Worm (Caenorhabditis elegans) whole organism, L4 larva: ENCODE measurements around the gene soc-1.
A peak's percentile ranks its signal among the peaks of the same experiment; 100 is the strongest.

ENCODE experiments used
- F26F4.8 ChIP-seq: fragments of 200-800 bp; sonication (Bioruptor generic); conservative IDR thresholded peaks from 2 replicates; pipeline ENCODE4 v1.3.6; 2022; ENCODE audit warnings: missing genetic modification characterization, missing compliant biosample characterization
- F44E2.7 ChIP-seq: fragments of 200-800 bp; sonication (Bioruptor generic); IDR thresholded peaks from 2 replicates; pipeline ENCODE4 v2.1.2; 2022; ENCODE audit warnings: missing genetic modification characterization, missing compliant biosample characterization
- F49E8.2 ChIP-seq: sonication (generic microtip); optimal IDR thresholded peaks from 2 replicates; lab custom pipeline; 2016; ENCODE audit warnings: missing compliant biosample characterization, mild to moderate bottlenecking, missing genetic modification characterization, borderline replicate concordance
- Y75B8A.6 ChIP-seq: fragments of 200-800 bp; sonication (Bioruptor generic); IDR thresholded peaks from 2 replicates; pipeline ENCODE4 v1.3.6; 2022; ENCODE audit warnings: missing genetic modification reagents, missing genetic modification characterization, missing compliant biosample characterization
- aha-1 ChIP-seq: fragments of 150-350 bp; peaks from one replicate; lab custom pipeline; 2014; ENCODE audit warnings: missing biosample characterization, missing genetic modification characterization
- aly-2 ChIP-seq: sonication (generic microtip); optimal IDR thresholded peaks from 2 replicates; lab custom pipeline; 2018; ENCODE audit warnings: missing biosample characterization, missing genetic modification characterization
- ama-1 ChIP-seq: fragments of 150-350 bp; optimal IDR thresholded peaks from 2 replicates; lab custom pipeline; 2014; ENCODE audit warnings: inconsistent platforms, mixed read lengths
- arid-1 ChIP-seq: fragments of 200-800 bp; sonication (Bioruptor generic); conservative IDR thresholded peaks from 2 replicates; pipeline ENCODE4 v1.3.6; 2022; ENCODE audit warnings: missing genetic modification reagents, missing genetic modification characterization, missing compliant biosample characterization
- ceh-20 ChIP-seq: fragments of 200-800 bp; sonication (Bioruptor generic); IDR thresholded peaks from 2 replicates; pipeline ENCODE4 v1.3.6; 2022; ENCODE audit warnings: missing genetic modification reagents, missing genetic modification characterization, missing compliant biosample characterization
- ceh-44 ChIP-seq: fragments of 200-800 bp; sonication (Bioruptor generic); IDR thresholded peaks from 2 replicates; pipeline ENCODE4 v1.3.6; 2022; ENCODE audit warnings: missing genetic modification reagents, missing genetic modification characterization, missing compliant biosample characterization
- ceh-62 ChIP-seq: sonication (generic microtip); optimal IDR thresholded peaks from 2 replicates; lab custom pipeline; 2017; ENCODE audit warnings: missing biosample characterization, missing genetic modification characterization
- ceh-82 ChIP-seq: sonication (generic microtip); optimal IDR thresholded peaks from 2 replicates; lab custom pipeline; 2017; ENCODE audit warnings: missing biosample characterization, missing genetic modification characterization
- ces-1 ChIP-seq: fragments of 150-350 bp; sonication (generic microtip); optimal IDR thresholded peaks from 4 replicates; lab custom pipeline; 2014; ENCODE audit warnings: missing biosample characterization, missing genetic modification reagents, missing genetic modification characterization
- cey-2 ChIP-seq: sonication (generic microtip); optimal IDR thresholded peaks from 3 replicates; lab custom pipeline; 2017; ENCODE audit warnings: missing genetic modification characterization, mild to moderate bottlenecking, missing compliant biosample characterization, antibody characterized with exemption, borderline replicate concordance; ENCODE audit not compliant: insufficient read depth
- ctbp-1 ChIP-seq: fragments of 200-800 bp; sonication (Bioruptor generic); IDR thresholded peaks from 2 replicates; pipeline ENCODE4 v1.3.6; 2022; ENCODE audit warnings: missing genetic modification reagents, missing genetic modification characterization, missing compliant biosample characterization
- daf-19 ChIP-seq: fragments of 200-800 bp; sonication (Bioruptor generic); conservative IDR thresholded peaks from 2 replicates; pipeline ENCODE4 v1.3.6; 2022; ENCODE audit warnings: missing genetic modification characterization, missing compliant biosample characterization
- dmd-6 ChIP-seq: fragments of 200-800 bp; sonication (Bioruptor generic); IDR thresholded peaks from 2 replicates; pipeline ENCODE4 v1.3.6; 2022; ENCODE audit warnings: missing genetic modification reagents, missing genetic modification characterization, missing compliant biosample characterization
- dve-1 ChIP-seq: sonication (generic microtip); optimal IDR thresholded peaks from 2 replicates; lab custom pipeline; 2017; ENCODE audit warnings: antibody characterized with exemption, mild to moderate bottlenecking, missing genetic modification characterization, missing compliant biosample characterization; ENCODE audit not compliant: insufficient read depth
- egl-27 ChIP-seq: sonication (generic microtip); optimal IDR thresholded peaks from 3 replicates; lab custom pipeline; 2017; ENCODE audit warnings: missing biosample characterization, missing genetic modification reagents, missing genetic modification characterization
- egl-43 ChIP-seq: fragments of 200-800 bp; sonication (Bioruptor generic); IDR thresholded peaks from 2 replicates; pipeline ENCODE4 v1.3.6; 2022; ENCODE audit warnings: missing genetic modification reagents, missing genetic modification characterization, missing compliant biosample characterization
- fkh-10 ChIP-seq: fragments of 150-350 bp; optimal IDR thresholded peaks from 2 replicates; lab custom pipeline; 2014; ENCODE audit warnings: missing biosample characterization, missing genetic modification reagents, missing genetic modification characterization
- hif-1 ChIP-seq, 2 experiments: sonication (generic microtip); optimal IDR thresholded peaks; 2 replicates each; lab custom pipeline; 2016 to 2017; ENCODE audit warnings: missing compliant biosample characterization in 2 of 2, missing genetic modification characterization in 2 of 2, missing genetic modification reagents in 2 of 2, missing genotype in 2 of 2, mild to moderate bottlenecking in 1 of 2
- hlh-11 ChIP-seq: fragments of 200-800 bp; sonication (Bioruptor generic); optimal IDR thresholded peaks from 2 replicates; lab custom pipeline; 2018; ENCODE audit warnings: mild to moderate bottlenecking, missing genetic modification characterization, missing compliant biosample characterization
- lim-7 ChIP-seq: fragments of 200-800 bp; sonication (Bioruptor generic); IDR thresholded peaks from 2 replicates; pipeline ENCODE4 v1.3.6; 2022; ENCODE audit warnings: missing genetic modification characterization, missing compliant biosample characterization
- lin-29 ChIP-seq: fragments of 200-800 bp; sonication (Bioruptor generic); IDR thresholded peaks from 2 replicates; pipeline ENCODE4 v1.3.6; 2022; ENCODE audit warnings: missing genetic modification reagents, missing genetic modification characterization, missing compliant biosample characterization
- lin-39 ChIP-seq: fragments of 150-350 bp; optimal IDR thresholded peaks from 2 replicates; lab custom pipeline; 2014; ENCODE audit warnings: missing biosample characterization, missing genetic modification reagents, missing genetic modification characterization
- lir-3 ChIP-seq: sonication (generic microtip); optimal IDR thresholded peaks from 2 replicates; lab custom pipeline; 2016; ENCODE audit warnings: mild to moderate bottlenecking, missing genetic modification characterization, missing compliant biosample characterization
- mdl-1 ChIP-seq, 2 experiments: fragments of 150-350 bp in 1 of 2; sonication (generic microtip) in 1 of 2; optimal IDR thresholded peaks; 2 replicates each; lab custom pipeline; 2014 to 2017; ENCODE audit warnings: missing biosample characterization in 2 of 2, missing genetic modification characterization in 2 of 2
- mxl-2 ChIP-seq: fragments of 200-800 bp; sonication (Bioruptor generic); conservative IDR thresholded peaks from 2 replicates; pipeline ENCODE4 v1.3.6; 2022; ENCODE audit warnings: missing genetic modification reagents, missing genetic modification characterization, missing compliant biosample characterization
- mxl-3 ChIP-seq: fragments of 200-800 bp; sonication (Bioruptor generic); optimal IDR thresholded peaks from 2 replicates; lab custom pipeline; 2018; ENCODE audit warnings: mild to moderate bottlenecking, missing genetic modification characterization, missing compliant biosample characterization
- nhr-10 ChIP-seq: fragments of 150-350 bp; optimal IDR thresholded peaks from 2 replicates; lab custom pipeline; 2014; ENCODE audit warnings: missing biosample characterization, missing genetic modification characterization
- nhr-102 ChIP-seq: sonication (generic microtip); optimal IDR thresholded peaks from 2 replicates; lab custom pipeline; 2016; ENCODE audit warnings: mild to moderate bottlenecking, missing genetic modification characterization, moderate library complexity, missing compliant biosample characterization
- nhr-28 ChIP-seq: fragments of 150-350 bp; optimal IDR thresholded peaks from 2 replicates; lab custom pipeline; 2014; ENCODE audit warnings: missing biosample characterization, missing genetic modification characterization
- nhr-42 ChIP-seq: fragments of 200-800 bp; sonication (Bioruptor generic); IDR thresholded peaks from 2 replicates; pipeline ENCODE4 v1.3.6; 2022; ENCODE audit warnings: missing genetic modification characterization, missing compliant biosample characterization
- nhr-6 ChIP-seq: fragments of 150-350 bp; optimal IDR thresholded peaks from 2 replicates; lab custom pipeline; 2014; ENCODE audit warnings: missing biosample characterization, missing genetic modification characterization
- php-3 ChIP-seq: fragments of 200-800 bp; sonication (Bioruptor generic); IDR thresholded peaks from 2 replicates; pipeline ENCODE4 v1.3.6; 2022; ENCODE audit warnings: missing genetic modification reagents, missing genetic modification characterization, missing compliant biosample characterization
- rbr-2 ChIP-seq: sonication (generic microtip); optimal IDR thresholded peaks from 2 replicates; lab custom pipeline; 2016; ENCODE audit warnings: missing genotype, missing genetic modification characterization, missing compliant biosample characterization
- set-16 ChIP-seq: fragments of 200-800 bp; sonication (Bioruptor generic); IDR thresholded peaks from 2 replicates; pipeline ENCODE4 v1.3.6; 2022; ENCODE audit warnings: missing genetic modification reagents, missing genetic modification characterization, missing compliant biosample characterization
- skn-1 ChIP-seq: fragments of 150-350 bp; optimal IDR thresholded peaks from 2 replicates; lab custom pipeline; 2014; ENCODE audit warnings: missing biosample characterization, missing genetic modification characterization
- snpc-1.2 ChIP-seq: fragments of 200-800 bp; sonication (Bioruptor generic); IDR thresholded peaks from 2 replicates; pipeline ENCODE4 v1.3.6; 2022; ENCODE audit warnings: missing genetic modification reagents, missing genetic modification characterization, missing compliant biosample characterization
- tag-97 ChIP-seq: fragments of 200-800 bp; sonication (Bioruptor generic); IDR thresholded peaks from 2 replicates; pipeline ENCODE4 v1.3.6; 2022; ENCODE audit warnings: missing genetic modification characterization, missing compliant biosample characterization
- unc-39 ChIP-seq: sonication (generic microtip); optimal IDR thresholded peaks from 2 replicates; lab custom pipeline; 2017; ENCODE audit warnings: missing biosample characterization, missing genetic modification characterization
- zag-1 ChIP-seq: fragments of 150-350 bp; optimal IDR thresholded peaks from 2 replicates; lab custom pipeline; 2014; ENCODE audit warnings: missing biosample characterization, missing genetic modification characterization
- zfp-2 ChIP-seq: sonication (generic microtip); optimal IDR thresholded peaks from 2 replicates; lab custom pipeline; 2016; ENCODE audit warnings: mild to moderate bottlenecking, missing genetic modification characterization, missing compliant biosample characterization
- zfp-3 ChIP-seq: fragments of 200-800 bp; sonication (Bioruptor generic); conservative IDR thresholded peaks from 2 replicates; pipeline ENCODE4 v1.3.6; 2022; ENCODE audit warnings: missing genetic modification reagents, missing genetic modification characterization, missing compliant biosample characterization

soc-1 gene

DNA sequence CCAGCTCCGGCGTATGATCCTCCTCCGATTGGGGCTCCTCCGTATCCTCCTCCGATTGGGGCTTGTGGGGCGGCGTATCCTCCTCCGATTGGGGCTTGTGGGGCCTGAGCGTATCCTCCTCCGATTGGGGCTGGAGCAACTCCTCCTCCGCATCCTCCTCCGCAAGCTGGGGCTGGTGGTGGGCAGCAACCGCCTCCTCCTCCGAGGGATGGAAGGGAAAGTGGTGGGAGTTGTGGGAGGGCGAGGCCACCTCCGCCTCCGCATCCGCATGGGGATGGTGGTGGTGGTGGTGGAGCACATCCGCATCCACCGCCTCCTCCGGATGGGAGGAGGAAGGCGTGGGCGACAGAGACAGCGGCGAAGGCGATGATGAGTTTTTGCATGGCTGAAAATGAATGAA lies 5.1 kb downstream of the soc-1 start, which contains the start of gene F41F3.3 (continued):
- no peak for TF ChIP-seq arid-1 (GFP tag; lab: Robert Waterston, UW)
- no peak for TF ChIP-seq ceh-62 (tag; lab: Kevin White, UChicago)
- TF ChIP-seq fkh-10 (GFP tag; lab: Kevin White, UChicago) = no peak
- TF ChIP-seq F49E8.2 (tag; lab: Kevin White, UChicago) = no peak
- 0 out of 2 replicates have a peak, but pooled peaks have one; percentile 48 for TF ChIP-seq php-3

DNA sequence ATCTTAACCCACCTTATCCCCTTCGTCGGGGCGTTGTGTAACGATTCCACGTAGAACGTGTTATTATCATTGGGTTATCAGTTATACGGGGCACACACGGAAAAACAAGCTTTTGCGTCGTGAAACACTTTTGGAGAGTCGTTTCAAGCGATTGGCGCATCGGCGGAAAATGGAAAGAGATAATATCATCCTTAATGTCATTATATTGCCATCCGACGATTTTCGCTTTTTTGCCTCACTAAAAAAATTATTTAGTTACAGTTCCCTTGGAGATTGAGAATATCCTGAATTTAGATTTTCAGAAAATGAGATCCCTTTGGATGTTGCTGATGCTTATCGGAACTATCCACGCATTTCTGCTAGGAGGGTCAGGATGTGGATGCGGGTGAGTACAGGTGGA lies 5.8 kb downstream of the soc-1 start, which contains the start of gene F41F3.8:
F41F3.8 (plus strand) TSS at position 301 of the 400 bp plus-strand sequence.
- TF ChIP-seq nhr-102 = no peak
- TF ChIP-seq tag-97 (GFP tag; lab: Robert Waterston, UW) = no peak
- no peak for TF ChIP-seq cey-2
- peak; percentile 33 for TF ChIP-seq mxl-3 (GFP tag; lab: Kevin White, UChicago)
- no peak for TF ChIP-seq zfp-3 (GFP tag; lab: Robert Waterston, UW)
- no peak for TF ChIP-seq dmd-6 (GFP tag; lab: Robert Waterston, UW)

DNA sequence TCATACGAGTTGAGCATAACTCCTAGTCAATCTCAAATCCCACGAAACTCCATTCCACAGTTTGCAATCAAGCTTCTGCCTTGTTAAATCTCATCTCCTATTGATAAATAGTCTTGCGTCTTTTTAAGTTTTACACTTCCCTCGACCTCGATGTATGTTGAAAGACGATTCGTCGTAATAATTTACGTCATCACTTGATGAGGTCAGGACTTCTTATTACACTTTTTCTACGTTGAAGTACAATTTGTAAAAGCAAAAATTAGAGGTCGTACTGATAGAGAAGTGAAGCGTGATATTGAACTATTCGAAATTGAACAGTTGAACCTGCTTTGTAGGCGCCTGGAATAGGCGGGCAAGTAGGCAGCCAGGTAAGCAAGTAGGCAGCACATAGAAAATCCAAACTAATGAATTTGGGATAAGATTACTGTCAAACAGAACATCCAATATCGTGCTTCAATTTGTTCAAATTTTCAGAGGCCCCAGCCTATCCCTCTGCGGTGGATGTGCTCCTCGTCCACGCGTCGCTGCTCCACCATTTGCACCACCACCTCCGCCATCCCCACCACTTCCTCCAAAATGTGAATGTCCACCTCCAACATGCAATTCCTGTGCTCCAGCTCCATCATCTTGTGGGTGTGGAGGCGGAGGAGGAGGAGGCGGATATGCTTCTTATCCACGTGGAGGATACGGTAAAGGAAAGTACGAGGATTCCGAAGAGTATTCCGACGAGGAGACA lies 7.1 kb downstream of the soc-1 start:
- TF ChIP-seq dve-1 (tag; lab: Kevin White, UChicago) (no peak), zfp-2 (tag; lab: Kevin White, UChicago) (no peak), egl-43 (GFP tag; lab: Robert Waterston, UW) (peak; percentile 40; the same call in 1 of the 2 replicates), lim-7 (GFP tag; lab: Robert Waterston, UW) (no peak), ces-1 (no peak), set-16 (peak; percentile 56), nhr-6 (no peak), ama-1 (lab: Kevin White, UChicago) (no peak), lin-29 (GFP tag; lab: Robert Waterston, UW) (no peak), ctbp-1 (no peak), php-3 (no peak), nhr-42 (GFP tag; lab: Robert Waterston, UW) (no peak), mxl-2 (GFP tag; lab: Robert Waterston, UW) (no peak), aha-1 (peak; percentile 50), snpc-1.2 (GFP tag; lab: Robert Waterston, UW) (no peak)

DNA sequence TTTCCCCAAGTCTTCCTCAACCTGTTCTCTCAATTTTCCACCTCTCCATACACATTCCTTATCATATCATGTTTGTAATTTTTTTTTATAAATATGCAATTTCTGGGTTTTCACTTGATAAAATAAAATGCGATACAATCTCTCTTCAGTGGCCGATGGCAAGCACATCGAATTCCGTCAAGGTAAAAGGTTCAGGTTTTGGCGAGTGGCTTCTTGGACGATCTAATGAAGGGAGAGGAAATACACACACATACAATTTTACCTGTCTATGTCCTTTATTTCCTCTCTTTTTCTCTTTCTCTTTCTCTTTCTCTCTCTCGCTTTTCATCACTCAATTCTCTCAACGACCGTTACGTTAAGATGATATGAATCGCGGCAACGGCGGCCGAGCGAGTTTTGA lies 8.7 kb downstream of the soc-1 start:
- TF ChIP-seq nhr-10 (no peak), egl-27 (tag; lab: Kevin White, UChicago) (no peak), dve-1 (tag; lab: Kevin White, UChicago) (no peak), rbr-2 (tag; lab: Kevin White, UChicago) (no peak), Y75B8A.6 (no peak), F44E2.7 (no peak), ceh-82 (tag; lab: Kevin White, UChicago) (no peak), zag-1 (tag; lab: Kevin White, UChicago) (no peak), ceh-20 (GFP tag; lab: Robert Waterston, UW) (no peak), hlh-11 (peak; percentile 58), F49E8.2 (tag; lab: Kevin White, UChicago) (no peak), unc-39 (tag; lab: Kevin White, UChicago) (no peak), aly-2 (tag; lab: Kevin White, UChicago) (no peak), F26F4.8 (GFP tag; lab: Robert Waterston, UW) (no peak), mdl-1 (tag; optimal IDR thresholded peaks at IDR 0.05; lab: Kevin White, UChicago) (no peak), lin-39 (tag; lab: Kevin White, UChicago) (no peak), lir-3 (no peak), nhr-28 (tag; lab: Kevin White, UChicago) (peak; percentile 61), hif-1 (tag; optimal IDR thresholded peaks at IDR 0.05; lab: Kevin White, UChicago) (no peak), ceh-62 (tag; lab: Kevin White, UChicago) (no peak), skn-1 (tag; lab: Kevin White, UChicago) (no peak), aha-1 (peak; percentile 35), daf-19 (GFP tag; lab: Robert Waterston, UW) (no peak), tag-97 (GFP tag; lab: Robert Waterston, UW) (no peak), dmd-6 (GFP tag; lab: Robert Waterston, UW) (0 out of 2 replicates have a peak, but pooled peaks have one; percentile 12), ceh-44 (GFP tag; lab: Robert Waterston, UW) (no peak), nhr-6 (no peak)
